Worm (Caenorhabditis elegans) whole organism, late embryonic: ENCODE measurements around the gene ztf-31.

Source experiments
- T23F11.4 ChIP-seq: fragments of 200-800 bp; sonication (Bioruptor generic); optimal IDR thresholded peaks from 2 replicates; lab custom pipeline; 2018; ENCODE audit warnings: mild to moderate bottlenecking, missing genetic modification characterization, missing compliant biosample characterization
- Y22D7AL.16 ChIP-seq: sonication (generic microtip); optimal IDR thresholded peaks from 2 replicates; lab custom pipeline; 2016; ENCODE audit warnings: missing genetic modification characterization, missing compliant biosample characterization
- ahr-1 ChIP-seq: sonication (generic microtip); optimal IDR thresholded peaks from 2 replicates; lab custom pipeline; 2016; ENCODE audit warnings: missing genetic modification characterization, missing compliant biosample characterization
- ama-1 ChIP-seq: fragments of 150-350 bp; optimal IDR thresholded peaks from 2 replicates; lab custom pipeline; 2014
- ceh-9 ChIP-seq: sonication (generic microtip); optimal IDR thresholded peaks from 2 replicates; lab custom pipeline; 2016; ENCODE audit warnings: mild to moderate bottlenecking, missing genetic modification characterization, inconsistent platforms, missing compliant biosample characterization
- dve-1 ChIP-seq: sonication (generic microtip); optimal IDR thresholded peaks from 2 replicates; lab custom pipeline; 2017; ENCODE audit warnings: antibody characterized with exemption, mild to moderate bottlenecking, missing genetic modification characterization, missing compliant biosample characterization
- madf-2 ChIP-seq: sonication (generic microtip); optimal IDR thresholded peaks from 2 replicates; lab custom pipeline; 2017; ENCODE audit warnings: missing genetic modification characterization, missing compliant biosample characterization
- nhr-11 ChIP-seq: fragments of 150-350 bp; optimal IDR thresholded peaks from 2 replicates; lab custom pipeline; 2014; ENCODE audit warnings: missing biosample characterization, missing genetic modification characterization
- pag-3 ChIP-seq: sonication (generic microtip); optimal IDR thresholded peaks from 2 replicates; lab custom pipeline; 2016; ENCODE audit warnings: missing compliant biosample characterization, missing genetic modification characterization, borderline replicate concordance
- pha-4 ChIP-seq: fragments of 150-350 bp; optimal IDR thresholded peaks from 2 replicates; lab custom pipeline; 2018; ENCODE audit warnings: missing biosample characterization, missing genetic modification reagents, missing genetic modification characterization
- syd-9 ChIP-seq: sonication (generic microtip); optimal IDR thresholded peaks from 2 replicates; lab custom pipeline; 2016; ENCODE audit warnings: mild to moderate bottlenecking, missing genetic modification characterization, moderate library complexity, missing compliant biosample characterization
- tbx-7 ChIP-seq: sonication (generic microtip); optimal IDR thresholded peaks from 2 replicates; lab custom pipeline; 2016; ENCODE audit warnings: missing genotype, missing genetic modification characterization, missing compliant biosample characterization

ce11 chrIII:7209721-7210120 lies 31.4 kb upstream of the ztf-31 start, which contains the start of gene R151.2:
- TF ChIP-seq ceh-9 (tag; lab: Kevin White, UChicago) (no peak), syd-9 (tag; lab: Kevin White, UChicago) (no peak), dve-1 (tag; lab: Kevin White, UChicago) (no peak), madf-2 (tag; lab: Kevin White, UChicago) (no peak), pha-4 (tag; lab: Kevin White, UChicago) (no peak), ama-1 (lab: Kevin White, UChicago) (no peak), tbx-7 (no peak), pag-3 (tag; lab: Kevin White, UChicago) (no peak), T23F11.4 (GFP tag; lab: Kevin White, UChicago) (no peak), nhr-11 (tag; lab: Kevin White, UChicago) (no peak), ahr-1 (tag; lab: Kevin White, UChicago) (no peak), Y22D7AL.16 (tag; lab: Kevin White, UChicago) (no peak)
